Worm (Caenorhabditis elegans) whole organism, L1 larva: ENCODE results near the gene str-71.
A peak's percentile ranks its signal among the peaks of the same experiment; 100 is the strongest.

Experiments used
- F16B12.6 ChIP-seq: fragments of 150-350 bp; optimal IDR thresholded peaks from 2 replicates; lab custom pipeline; 2014; ENCODE audit warnings: missing biosample characterization, missing genetic modification characterization
- Y116A8C.19 ChIP-seq: sonication (generic microtip); optimal IDR thresholded peaks from 2 replicates; lab custom pipeline; 2016; ENCODE audit warnings: missing compliant biosample characterization, missing genetic modification characterization, borderline replicate concordance
- aha-1 ChIP-seq: fragments of 150-350 bp; optimal IDR thresholded peaks from 2 replicates; lab custom pipeline; 2014; ENCODE audit warnings: missing biosample characterization, missing genetic modification characterization
- alr-1 ChIP-seq: fragments of 200-800 bp; sonication (Bioruptor generic); optimal IDR thresholded peaks from 2 replicates; lab custom pipeline; 2018; ENCODE audit warnings: borderline replicate concordance, mild to moderate bottlenecking, missing genetic modification characterization, missing compliant biosample characterization
- aly-2 ChIP-seq: fragments of 150-350 bp; optimal IDR thresholded peaks from 2 replicates; lab custom pipeline; 2014; ENCODE audit warnings: missing biosample characterization, missing genetic modification characterization
- ceh-82 ChIP-seq, 3 experiments: fragments of 150-350 bp in 1 of 3; sonication (generic microtip) in 2 of 3; optimal IDR thresholded peaks; 2 replicates each; lab custom pipeline; 2014 to 2017; ENCODE audit warnings: missing biosample characterization in 3 of 3, missing genetic modification characterization in 3 of 3
- ceh-88 ChIP-seq: fragments of 200-800 bp; sonication (Bioruptor generic); IDR thresholded peaks from 2 replicates; pipeline ENCODE4 v1.3.6; 2022; ENCODE audit warnings: missing genetic modification characterization, missing compliant biosample characterization
- ceh-90 ChIP-seq: sonication (generic microtip); optimal IDR thresholded peaks from 2 replicates; lab custom pipeline; 2016; ENCODE audit warnings: missing genetic modification characterization, missing compliant biosample characterization
- dpl-1 ChIP-seq, 3 experiments: fragments of 150-350 bp in 2 of 3; sonication (generic microtip) in 1 of 3; optimal IDR thresholded peaks; 2 replicates each; lab custom pipeline; 2014 to 2017; ENCODE audit warnings: missing biosample characterization in 3 of 3, missing genetic modification characterization in 3 of 3, missing genetic modification reagents in 3 of 3
- efl-1 ChIP-seq, 4 experiments: fragments of 150-350 bp; optimal IDR thresholded peaks in 3 of 4; peaks in 1 of 4; 1 replicate in 1 of 4; 2 replicates in 3 of 4; lab custom pipeline; 2014; ENCODE audit warnings: missing biosample characterization in 2 of 4, missing genetic modification characterization in 2 of 4, missing genetic modification reagents in 2 of 4
- efl-3 ChIP-seq: fragments of 200-800 bp; sonication (Bioruptor generic); optimal IDR thresholded peaks from 2 replicates; lab custom pipeline; 2018; ENCODE audit warnings: mild to moderate bottlenecking, missing genetic modification characterization, missing compliant biosample characterization
- elt-2 ChIP-seq: sonication (generic microtip); optimal IDR thresholded peaks from 2 replicates; lab custom pipeline; 2016; ENCODE audit warnings: missing genetic modification characterization, mild to moderate bottlenecking, inconsistent platforms, missing compliant biosample characterization, missing genetic modification reagents
- fkh-10 ChIP-seq: sonication (generic microtip); optimal IDR thresholded peaks from 2 replicates; lab custom pipeline; 2017; ENCODE audit warnings: missing biosample characterization, missing genetic modification reagents, missing genetic modification characterization
- fkh-4 ChIP-seq: sonication (generic microtip); optimal IDR thresholded peaks from 2 replicates; lab custom pipeline; 2016; ENCODE audit warnings: missing compliant biosample characterization, missing genetic modification characterization, borderline replicate concordance
- fkh-8 ChIP-seq: sonication (generic microtip); optimal IDR thresholded peaks from 2 replicates; lab custom pipeline; 2016; ENCODE audit warnings: mild to moderate bottlenecking, missing genetic modification characterization, missing compliant biosample characterization
- irx-1 ChIP-seq: sonication (generic microtip); optimal IDR thresholded peaks from 2 replicates; lab custom pipeline; 2016; ENCODE audit warnings: missing genetic modification characterization, missing compliant biosample characterization
- isw-1 ChIP-seq: fragments of 200-800 bp; sonication (Bioruptor generic); IDR thresholded peaks from 2 replicates; pipeline ENCODE4 v1.3.6; 2022; ENCODE audit warnings: missing genetic modification characterization, missing compliant biosample characterization
- jun-1 ChIP-seq: fragments of 150-350 bp; optimal IDR thresholded peaks from 2 replicates; lab custom pipeline; 2014; ENCODE audit warnings: missing biosample characterization, missing genetic modification reagents, missing genetic modification characterization
- lin-14 ChIP-seq: fragments of 200-800 bp; sonication (Bioruptor generic); optimal IDR thresholded peaks from 2 replicates; lab custom pipeline; 2018; ENCODE audit warnings: mild to moderate bottlenecking, missing genetic modification characterization, moderate library complexity, missing compliant biosample characterization
- lin-15B ChIP-seq: fragments of 150-350 bp; sonication (generic microtip); optimal IDR thresholded peaks from 3 replicates; lab custom pipeline; 2014; ENCODE audit warnings: missing biosample characterization, missing genetic modification characterization
- lin-35 ChIP-seq, 2 experiments: fragments of 150-350 bp; optimal IDR thresholded peaks; 2 replicates each; lab custom pipeline; 2014; ENCODE audit warnings: missing biosample characterization in 2 of 2, missing genetic modification characterization in 2 of 2, missing genetic modification reagents in 2 of 2
- lir-3 ChIP-seq: sonication (generic microtip); optimal IDR thresholded peaks from 2 replicates; lab custom pipeline; 2016; ENCODE audit warnings: mild to moderate bottlenecking, missing genetic modification characterization, moderate library complexity, missing compliant biosample characterization; ENCODE audit not compliant: poor library complexity
- lsy-2 ChIP-seq, 2 experiments: fragments of 150-350 bp; optimal IDR thresholded peaks; 2 replicates each; lab custom pipeline; 2014; ENCODE audit warnings: missing biosample characterization in 2 of 2, missing genetic modification characterization in 2 of 2
- mef-2 ChIP-seq: fragments of 150-350 bp; optimal IDR thresholded peaks from 2 replicates; lab custom pipeline; 2014; ENCODE audit warnings: missing biosample characterization, missing genetic modification characterization
- nhr-11 ChIP-seq: fragments of 150-350 bp; optimal IDR thresholded peaks from 2 replicates; lab custom pipeline; 2014; ENCODE audit warnings: missing biosample characterization, missing genetic modification characterization
- nhr-12 ChIP-seq: sonication (generic microtip); optimal IDR thresholded peaks from 2 replicates; lab custom pipeline; 2017; ENCODE audit warnings: missing biosample characterization, missing genetic modification characterization
- nhr-71 ChIP-seq: sonication (generic microtip); optimal IDR thresholded peaks from 2 replicates; lab custom pipeline; 2016; ENCODE audit warnings: mild to moderate bottlenecking, missing genetic modification characterization, moderate library complexity, missing compliant biosample characterization
- nhr-76 ChIP-seq: sonication (generic microtip); optimal IDR thresholded peaks from 2 replicates; lab custom pipeline; 2017; ENCODE audit warnings: missing biosample characterization, missing genetic modification characterization
- nhr-84 ChIP-seq: sonication (generic microtip); optimal IDR thresholded peaks from 2 replicates; lab custom pipeline; 2017; ENCODE audit warnings: missing biosample characterization, missing genetic modification characterization
- nhr-85 ChIP-seq: sonication (generic microtip); peaks from one replicate; lab custom pipeline; 2016; ENCODE audit warnings: missing genetic modification characterization, inconsistent platforms, missing compliant biosample characterization
- pag-3 ChIP-seq: sonication (generic microtip); optimal IDR thresholded peaks from 2 replicates; lab custom pipeline; 2017; ENCODE audit warnings: missing genetic modification characterization, mild to moderate bottlenecking, missing compliant biosample characterization, antibody characterized with exemption, borderline replicate concordance; ENCODE audit not compliant: insufficient read depth
- pqm-1 ChIP-seq: sonication (generic microtip); optimal IDR thresholded peaks from 3 replicates; lab custom pipeline; 2017; ENCODE audit warnings: missing biosample characterization, missing genetic modification characterization
- rnt-1 ChIP-seq: sonication (generic microtip); optimal IDR thresholded peaks from 2 replicates; lab custom pipeline; 2016; ENCODE audit warnings: mild to moderate bottlenecking, missing genetic modification characterization, moderate library complexity, missing compliant biosample characterization
- skn-1 ChIP-seq: fragments of 150-350 bp; optimal IDR thresholded peaks from 2 replicates; lab custom pipeline; 2014; ENCODE audit warnings: missing biosample characterization, missing genetic modification characterization
- snpc-4 ChIP-seq: fragments of 150-350 bp; optimal IDR thresholded peaks from 2 replicates; lab custom pipeline; 2014; ENCODE audit warnings: missing biosample characterization, missing genetic modification characterization
- snu-23 ChIP-seq: sonication (generic microtip); optimal IDR thresholded peaks from 2 replicates; lab custom pipeline; 2016; ENCODE audit warnings: missing genetic modification characterization, missing compliant biosample characterization
- sox-4 ChIP-seq: sonication (generic microtip); optimal IDR thresholded peaks from 2 replicates; lab custom pipeline; 2016; ENCODE audit warnings: missing genetic modification characterization, missing compliant biosample characterization
- sptf-1 ChIP-seq: fragments of 150-350 bp; optimal IDR thresholded peaks from 2 replicates; lab custom pipeline; 2014; ENCODE audit warnings: missing biosample characterization, missing genetic modification characterization
- tbx-2 ChIP-seq: sonication (generic microtip); optimal IDR thresholded peaks from 2 replicates; lab custom pipeline; 2016; ENCODE audit warnings: missing genetic modification characterization, missing compliant biosample characterization
- unc-62 ChIP-seq: fragments of 150-350 bp; optimal IDR thresholded peaks from 2 replicates; lab custom pipeline; 2014; ENCODE audit warnings: missing biosample characterization, missing genetic modification reagents, missing genetic modification characterization
- xbp-1 ChIP-seq: sonication (generic microtip); optimal IDR thresholded peaks from 2 replicates; lab custom pipeline; 2016; ENCODE audit warnings: missing genetic modification characterization, missing compliant biosample characterization
- zag-1 ChIP-seq: fragments of 150-350 bp; optimal IDR thresholded peaks from 2 replicates; lab custom pipeline; 2014; ENCODE audit warnings: missing biosample characterization, missing genetic modification characterization
- ztf-4 ChIP-seq: fragments of 150-350 bp; optimal IDR thresholded peaks from 2 replicates; lab custom pipeline; 2014; ENCODE audit warnings: missing biosample characterization, missing genetic modification characterization

The str-71 gene

ce11 chrV:15478597-15478996 is 19.6 kb upstream of the str-71 start, which contains the start of gene C06B8.2:
C06B8.2 (minus strand) TSS chrV:15478749.
- TF ChIP-seq nhr-84 (tag; lab: Kevin White, UChicago) (no peak), elt-2 (peak; percentile 22)

ce11 chrV:15471029-15471428 is 12.0 kb upstream of the str-71 start, which contains the start of gene dpf-1:
dpf-1 (plus strand) TSS chrV:15471329.
- TF ChIP-seq dpl-1 (GFP tag; optimal IDR thresholded peaks at IDR 0.05; lab: Kevin White, UChicago), result no peak
- no peak for TF ChIP-seq pqm-1 (tag; lab: Kevin White, UChicago)
- TF ChIP-seq jun-1 (tag; lab: Kevin White, UChicago), result no peak
- no peak for TF ChIP-seq mef-2
- TF ChIP-seq lsy-2 (tag; optimal IDR thresholded peaks at IDR 0.05; lab: Kevin White, UChicago), result no peak
- no peak for TF ChIP-seq nhr-71 (tag; lab: Kevin White, UChicago)
- TF ChIP-seq snpc-4, result no peak
- TF ChIP-seq elt-2, result no peak
- no peak for TF ChIP-seq nhr-76 (tag; lab: Kevin White, UChicago)
- no peak for TF ChIP-seq zag-1 (tag; lab: Kevin White, UChicago)
- TF ChIP-seq nhr-85, result no peak
- no peak for TF ChIP-seq aha-1 (tag; lab: Kevin White, UChicago)
- TF ChIP-seq efl-1 (optimal IDR thresholded peaks at IDR 0.05; lab: Kevin White, UChicago), result no peak
- TF ChIP-seq efl-1 (GFP tag; optimal IDR thresholded peaks at IDR 0.05 in 1 of 2; lab: Kevin White, UChicago), result no peak
- no peak for TF ChIP-seq nhr-11 (tag; lab: Kevin White, UChicago)
- TF ChIP-seq fkh-8 (tag; lab: Kevin White, UChicago), result no peak
- no peak for TF ChIP-seq irx-1 (tag; lab: Kevin White, UChicago)
- no peak for TF ChIP-seq ceh-88 (GFP tag; lab: Robert Waterston, UW)
- no peak for TF ChIP-seq ceh-90 (tag; lab: Kevin White, UChicago)
- no peak for TF ChIP-seq xbp-1 (tag; lab: Kevin White, UChicago)
- TF ChIP-seq, all 84 proteins: peak for 0

ce11 chrV:15466719-15467118 is 7.7 kb upstream of the str-71 start:
- TF ChIP-seq isw-1 (GFP tag; lab: Robert Waterston, UW) (no peak), tbx-2 (no peak), fkh-4 (tag; lab: Kevin White, UChicago) (no peak), ceh-82 (tag; optimal IDR thresholded peaks at IDR 0.05; lab: Kevin White, UChicago) (no peak), nhr-12 (tag; lab: Kevin White, UChicago) (no peak), efl-3 (GFP tag; lab: Kevin White, UChicago) (no peak), fkh-10 (no peak), jun-1 (tag; lab: Kevin White, UChicago) (no peak), unc-62 (GFP tag; lab: Kevin White, UChicago) (no peak), F16B12.6 (tag; lab: Kevin White, UChicago) (no peak)
- TF ChIP-seq, all 84 proteins: peak for 0

ce11 chrV:15466017-15466416 is 7.0 kb upstream of the str-71 start:
- TF ChIP-seq nhr-85 (peak; percentile 44), zag-1 (tag; lab: Kevin White, UChicago) (no peak), lsy-2 (tag; optimal IDR thresholded peaks at IDR 0.05; lab: Kevin White, UChicago) (no peak), jun-1 (tag; lab: Kevin White, UChicago) (no peak)
- TF ChIP-seq, all 84 proteins: peak for 1

- TF ChIP-seq nhr-71 (tag; lab: Kevin White, UChicago) (peak; percentile 89), ceh-88 (GFP tag; lab: Robert Waterston, UW) (0 out of 2 replicates have a peak, but pooled peaks have one; percentile 43), aly-2 (peak; percentile 39), pag-3 (tag; lab: Kevin White, UChicago) (no peak), lin-15B (tag; lab: Kevin White, UChicago) (no peak), alr-1 (tag; lab: Kevin White, UChicago) (no peak), skn-1 (tag; lab: Kevin White, UChicago) (peak; percentile 49), nhr-84 (tag; lab: Kevin White, UChicago) (no peak), lir-3 (tag; lab: Kevin White, UChicago) (peak; percentile 44), lin-35 (GFP tag; optimal IDR thresholded peaks at IDR 0.05; lab: Kevin White, UChicago) (peak; percentile 42 to 75), lin-14 (GFP tag; lab: Kevin White, UChicago) (peak; percentile 77), sptf-1 (tag; lab: Kevin White, UChicago) (no peak), snpc-4 (peak; percentile 55), rnt-1 (tag; lab: Kevin White, UChicago) (peak; percentile 56), sox-4 (peak; percentile 45), efl-3 (GFP tag; lab: Kevin White, UChicago) (peak; percentile 22), Y116A8C.19 (tag; lab: Kevin White, UChicago) (no peak), ztf-4 (tag; lab: Kevin White, UChicago) (no peak), snu-23 (GFP tag; lab: Kevin White, UChicago) (peak; percentile 90)
These were observed 6.2 kb upstream of the str-71 start, which contains the start of gene pqn-71 for ce11 chrV:15465032-15465727. pqn-71 (plus strand) TSS chrV:15465677.
